Fruit fly (Drosophila melanogaster): ENCODE results near the gene sni.

sni gene

dm6 chrX:8231241-8232028 is 12.4 kb downstream of the sni start:
- TF ChIP-seq tj (GFP tag; optimal IDR thresholded peaks at IDR 0.05) (peak; percentile 91), bab1 (GFP tag; optimal IDR thresholded peaks at IDR 0.05) (peak; percentile 16), cnc (optimal IDR thresholded peaks at IDR 0.05) (no peak), CG12768 (GFP tag; optimal IDR thresholded peaks at IDR 0.05) (no peak), CG11617 (GFP tag; optimal IDR thresholded peaks at IDR 0.05) (peak; percentile 50), CG7101 (tag; optimal IDR thresholded peaks at IDR 0.05) (peak; percentile 19)

dm6 chrX:8229918-8230699 is 13.7 kb downstream of the sni start:
- TF ChIP-seq Crg-1 (GFP tag; optimal IDR thresholded peaks at IDR 0.05) = peak; percentile 62
- peak; percentile 17 for TF ChIP-seq ovo (GFP tag; optimal IDR thresholded peaks at IDR 0.05)
- TF ChIP-seq CG1620 (GFP tag; optimal IDR thresholded peaks at IDR 0.05) = peak; percentile 11
- peak; percentile 83 for TF ChIP-seq pad (GFP tag; optimal IDR thresholded peaks at IDR 0.05)
- peak; percentile 2 for TF ChIP-seq CG11617 (GFP tag; optimal IDR thresholded peaks at IDR 0.05)
- TF ChIP-seq tj (GFP tag; optimal IDR thresholded peaks at IDR 0.05) = peak; percentile 83
- TF ChIP-seq Hr96 (GFP tag; optimal IDR thresholded peaks at IDR 0.05) = peak; percentile 27
- TF ChIP-seq bab1 (GFP tag; optimal IDR thresholded peaks at IDR 0.05) = peak; percentile 14
- no peak for TF ChIP-seq Clk (GFP tag; optimal IDR thresholded peaks at IDR 0.05)
- TF ChIP-seq CG7101 (tag; optimal IDR thresholded peaks at IDR 0.05) = peak; percentile 31
- no peak for TF ChIP-seq CG14711 (tag; optimal IDR thresholded peaks at IDR 0.05)
- TF ChIP-seq toe (GFP tag; optimal IDR thresholded peaks at IDR 0.05) = no peak
- peak; percentile 16 for TF ChIP-seq CG12768 (GFP tag; optimal IDR thresholded peaks at IDR 0.05)
- peak; percentile 7 for TF ChIP-seq cic (GFP tag; optimal IDR thresholded peaks at IDR 0.05)

dm6 chrX:8227942-8228341 is 15.9 kb downstream of the sni start:
- TF ChIP-seq CG1620 (GFP tag; optimal IDR thresholded peaks at IDR 0.05) (no peak), CG7045 (GFP tag; optimal IDR thresholded peaks at IDR 0.05) (no peak), toe (GFP tag; optimal IDR thresholded peaks at IDR 0.05) (no peak), CG12768 (GFP tag; optimal IDR thresholded peaks at IDR 0.05) (no peak), cnc (optimal IDR thresholded peaks at IDR 0.05) (no peak), Hr96 (GFP tag; optimal IDR thresholded peaks at IDR 0.05) (no peak), CG7101 (tag; optimal IDR thresholded peaks at IDR 0.05) (no peak), Crg-1 (GFP tag; optimal IDR thresholded peaks at IDR 0.05) (no peak), bab1 (GFP tag; optimal IDR thresholded peaks at IDR 0.05) (no peak), kay (GFP tag; ENCODE audit: borderline replicate concordance) (no peak), pad (GFP tag; optimal IDR thresholded peaks at IDR 0.05) (no peak), Mnt (GFP tag; optimal IDR thresholded peaks at IDR 0.05) (no peak), CG33017 (tag; optimal IDR thresholded peaks at IDR 0.05) (no peak), CG5204 (GFP tag; optimal IDR thresholded peaks at IDR 0.05) (no peak), ovo (GFP tag; optimal IDR thresholded peaks at IDR 0.05) (no peak), cic (GFP tag; optimal IDR thresholded peaks at IDR 0.05) (no peak), Clk (GFP tag; optimal IDR thresholded peaks at IDR 0.05) (no peak), tj (GFP tag; optimal IDR thresholded peaks at IDR 0.05) (no peak), CG11617 (GFP tag; optimal IDR thresholded peaks at IDR 0.05) (no peak)

dm6 chrX:8215855-8216586 is 27.8 kb downstream of the sni start:
- TF ChIP-seq CG1620 (GFP tag; optimal IDR thresholded peaks at IDR 0.05) = no peak
- no peak for TF ChIP-seq cic (GFP tag; optimal IDR thresholded peaks at IDR 0.05)
- no peak for TF ChIP-seq toe (GFP tag; optimal IDR thresholded peaks at IDR 0.05)
- TF ChIP-seq Crg-1 (GFP tag; optimal IDR thresholded peaks at IDR 0.05) = no peak
- no peak for TF ChIP-seq bab1 (GFP tag; optimal IDR thresholded peaks at IDR 0.05)
- no peak for TF ChIP-seq pad (GFP tag; optimal IDR thresholded peaks at IDR 0.05)
- TF ChIP-seq kay (GFP tag; ENCODE audit: borderline replicate concordance) = no peak
- no peak for TF ChIP-seq CG11617 (GFP tag; optimal IDR thresholded peaks at IDR 0.05)
- no peak for TF ChIP-seq CG5204 (GFP tag; optimal IDR thresholded peaks at IDR 0.05)
- no peak for TF ChIP-seq cnc (optimal IDR thresholded peaks at IDR 0.05)
- no peak for TF ChIP-seq Hr96 (GFP tag; optimal IDR thresholded peaks at IDR 0.05)
- no peak for TF ChIP-seq CG33017 (tag; optimal IDR thresholded peaks at IDR 0.05)
- no peak for TF ChIP-seq CG12768 (GFP tag; optimal IDR thresholded peaks at IDR 0.05)
- no peak for TF ChIP-seq CG7101 (tag; optimal IDR thresholded peaks at IDR 0.05)
- no peak for TF ChIP-seq CG14711 (tag; optimal IDR thresholded peaks at IDR 0.05)
- no peak for TF ChIP-seq CG7045 (GFP tag; optimal IDR thresholded peaks at IDR 0.05)

DNA sequence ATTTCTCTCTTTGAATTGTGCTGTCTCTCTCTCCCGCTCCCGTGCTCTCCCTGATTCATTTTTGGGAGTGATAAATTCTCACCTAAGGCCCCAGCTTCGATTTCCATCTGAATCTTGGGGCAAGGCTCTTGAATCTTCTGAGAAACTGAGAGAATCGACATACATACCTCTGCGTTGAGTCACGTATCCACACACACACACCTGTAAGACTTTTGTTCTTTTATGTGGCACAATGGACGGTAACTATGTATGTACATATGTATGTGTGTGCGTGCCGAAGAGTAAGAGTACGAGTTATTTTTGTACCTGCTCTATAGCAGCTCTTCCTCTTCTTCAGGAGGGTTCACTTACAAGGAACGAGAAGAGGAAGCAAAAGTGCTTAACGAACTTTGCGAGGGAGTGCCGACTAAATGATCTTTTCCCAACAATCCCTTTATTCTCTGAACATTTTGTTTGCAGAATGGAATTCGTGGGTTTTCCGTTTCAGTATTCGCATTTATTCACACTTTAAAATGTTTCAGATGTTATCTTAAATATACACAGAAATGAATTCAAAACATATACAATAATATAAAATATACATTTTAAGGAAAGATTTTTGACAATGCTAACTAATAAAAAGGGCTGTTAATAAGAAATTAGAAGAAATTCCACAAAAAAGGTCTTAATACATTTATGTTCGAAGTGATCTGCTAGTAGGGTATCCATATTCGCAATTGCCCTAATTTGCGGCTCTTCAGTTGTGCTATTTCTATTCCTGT is 28.5 kb downstream of the sni start:
- TF ChIP-seq ovo (GFP tag; optimal IDR thresholded peaks at IDR 0.05) = no peak
- no peak for TF ChIP-seq CG11617 (GFP tag; optimal IDR thresholded peaks at IDR 0.05)
- no peak for TF ChIP-seq CG7045 (GFP tag; optimal IDR thresholded peaks at IDR 0.05)
- TF ChIP-seq CG7101 (tag; optimal IDR thresholded peaks at IDR 0.05) = no peak
- no peak for TF ChIP-seq cic (GFP tag; optimal IDR thresholded peaks at IDR 0.05)
- no peak for TF ChIP-seq tj (GFP tag; optimal IDR thresholded peaks at IDR 0.05)
- no peak for TF ChIP-seq CG33017 (tag; optimal IDR thresholded peaks at IDR 0.05)
- TF ChIP-seq CG12768 (GFP tag; optimal IDR thresholded peaks at IDR 0.05) = no peak
- TF ChIP-seq bab1 (GFP tag; optimal IDR thresholded peaks at IDR 0.05) = no peak
- no peak for TF ChIP-seq Mnt (GFP tag; optimal IDR thresholded peaks at IDR 0.05)

Data from whole organism, adult.